Worm (Caenorhabditis elegans) whole organism, L4 larva: ENCODE results near the gene repo-1.

ENCODE experiments used
- D1046.2 ChIP-seq: fragments of 200-800 bp; sonication (Bioruptor generic); IDR thresholded peaks from 2 replicates; pipeline ENCODE4 v1.3.6; 2022; ENCODE audit warnings: missing genetic modification characterization, missing compliant biosample characterization
- T20F7.1 ChIP-seq: fragments of 200-800 bp; sonication (Bioruptor generic); optimal IDR thresholded peaks from 2 replicates; lab custom pipeline; 2018; ENCODE audit warnings: mild to moderate bottlenecking, missing genetic modification characterization, missing compliant biosample characterization
- Y48G9A.11 ChIP-seq: fragments of 200-800 bp; sonication (Bioruptor generic); IDR thresholded peaks from 2 replicates; pipeline ENCODE4 v1.3.6; 2022; ENCODE audit warnings: missing genetic modification reagents, missing genetic modification characterization, missing compliant biosample characterization
- Y5F2A.4 ChIP-seq: fragments of 200-800 bp; sonication (Bioruptor generic); optimal IDR thresholded peaks from 2 replicates; lab custom pipeline; 2018; ENCODE audit warnings: mild to moderate bottlenecking, missing genetic modification characterization, missing compliant biosample characterization
- Y75B8A.6 ChIP-seq: fragments of 200-800 bp; sonication (Bioruptor generic); IDR thresholded peaks from 2 replicates; pipeline ENCODE4 v1.3.6; 2022; ENCODE audit warnings: missing genetic modification reagents, missing genetic modification characterization, missing compliant biosample characterization
- ZK337.2 ChIP-seq: fragments of 200-800 bp; sonication (Bioruptor generic); IDR thresholded peaks from 2 replicates; pipeline ENCODE4 v1.3.6; 2022; ENCODE audit warnings: missing genetic modification reagents, missing genetic modification characterization, missing compliant biosample characterization
- aha-1 ChIP-seq: fragments of 150-350 bp; peaks from one replicate; lab custom pipeline; 2014; ENCODE audit warnings: missing biosample characterization, missing genetic modification characterization
- ama-1 ChIP-seq: fragments of 150-350 bp; optimal IDR thresholded peaks from 2 replicates; lab custom pipeline; 2014; ENCODE audit warnings: inconsistent platforms, mixed read lengths
- ctbp-1 ChIP-seq: fragments of 200-800 bp; sonication (Bioruptor generic); IDR thresholded peaks from 2 replicates; pipeline ENCODE4 v1.3.6; 2022; ENCODE audit warnings: missing genetic modification reagents, missing genetic modification characterization, missing compliant biosample characterization
- daf-19 ChIP-seq: fragments of 200-800 bp; sonication (Bioruptor generic); conservative IDR thresholded peaks from 2 replicates; pipeline ENCODE4 v1.3.6; 2022; ENCODE audit warnings: missing genetic modification characterization, missing compliant biosample characterization
- daf-8 ChIP-seq: fragments of 200-800 bp; sonication (Bioruptor generic); IDR thresholded peaks from 2 replicates; pipeline ENCODE4 v1.3.6; 2022; ENCODE audit warnings: missing genetic modification characterization, missing compliant biosample characterization
- dmd-8 ChIP-seq: fragments of 200-800 bp; sonication (Bioruptor generic); IDR thresholded peaks from 2 replicates; pipeline ENCODE4 v1.3.6; 2022; ENCODE audit warnings: missing genetic modification characterization, missing compliant biosample characterization
- dve-1 ChIP-seq: sonication (generic microtip); optimal IDR thresholded peaks from 2 replicates; lab custom pipeline; 2017; ENCODE audit warnings: antibody characterized with exemption, mild to moderate bottlenecking, missing genetic modification characterization, missing compliant biosample characterization; ENCODE audit not compliant: insufficient read depth
- egl-27 ChIP-seq: sonication (generic microtip); optimal IDR thresholded peaks from 3 replicates; lab custom pipeline; 2017; ENCODE audit warnings: missing biosample characterization, missing genetic modification reagents, missing genetic modification characterization
- egl-43 ChIP-seq: fragments of 200-800 bp; sonication (Bioruptor generic); IDR thresholded peaks from 2 replicates; pipeline ENCODE4 v1.3.6; 2022; ENCODE audit warnings: missing genetic modification reagents, missing genetic modification characterization, missing compliant biosample characterization
- fkh-10 ChIP-seq: fragments of 150-350 bp; optimal IDR thresholded peaks from 2 replicates; lab custom pipeline; 2014; ENCODE audit warnings: missing biosample characterization, missing genetic modification reagents, missing genetic modification characterization
- fos-1 ChIP-seq: fragments of 150-350 bp; optimal IDR thresholded peaks from 2 replicates; lab custom pipeline; 2014; ENCODE audit warnings: missing biosample characterization, missing genetic modification characterization
- gei-8 ChIP-seq: fragments of 200-800 bp; sonication (Bioruptor generic); optimal IDR thresholded peaks from 2 replicates; lab custom pipeline; 2018; ENCODE audit warnings: mild to moderate bottlenecking, missing genetic modification characterization, missing compliant biosample characterization
- hlh-30 ChIP-seq: sonication (generic microtip); optimal IDR thresholded peaks from 2 replicates; lab custom pipeline; 2017; ENCODE audit warnings: antibody characterized with exemption, mild to moderate bottlenecking, missing genetic modification characterization, missing compliant biosample characterization; ENCODE audit not compliant: insufficient read depth
- jun-1 ChIP-seq: fragments of 150-350 bp; optimal IDR thresholded peaks from 2 replicates; lab custom pipeline; 2014; ENCODE audit warnings: missing biosample characterization, missing genetic modification reagents, missing genetic modification characterization
- lin-13 ChIP-seq: fragments of 150-350 bp; optimal IDR thresholded peaks from 2 replicates; lab custom pipeline; 2014; ENCODE audit warnings: missing biosample characterization, missing genetic modification reagents, missing genetic modification characterization
- lin-15B ChIP-seq: fragments of 150-350 bp; sonication (generic microtip); optimal IDR thresholded peaks from 3 replicates; lab custom pipeline; 2014; ENCODE audit warnings: missing biosample characterization, missing genetic modification characterization
- lin-38 ChIP-seq: fragments of 200-800 bp; sonication (Bioruptor generic); IDR thresholded peaks from 2 replicates; pipeline ENCODE4 v1.3.6; 2022; ENCODE audit warnings: missing genetic modification reagents, missing genetic modification characterization, missing compliant biosample characterization
- madf-5 ChIP-seq, 2 experiments: fragments of 200-800 bp; sonication (Bioruptor generic); IDR thresholded peaks; 2 replicates each; pipeline ENCODE4 v1.3.6; 2022; ENCODE audit warnings: missing compliant biosample characterization in 2 of 2, missing genetic modification characterization in 2 of 2
- madf-9 ChIP-seq: fragments of 200-800 bp; sonication (Bioruptor generic); conservative IDR thresholded peaks from 2 replicates; pipeline ENCODE4 v1.3.6; 2022; ENCODE audit warnings: missing genetic modification reagents, missing genetic modification characterization, missing compliant biosample characterization
- mxl-2 ChIP-seq: fragments of 200-800 bp; sonication (Bioruptor generic); conservative IDR thresholded peaks from 2 replicates; pipeline ENCODE4 v1.3.6; 2022; ENCODE audit warnings: missing genetic modification reagents, missing genetic modification characterization, missing compliant biosample characterization
- nhr-10 ChIP-seq: fragments of 150-350 bp; optimal IDR thresholded peaks from 2 replicates; lab custom pipeline; 2014; ENCODE audit warnings: missing biosample characterization, missing genetic modification characterization
- nhr-102 ChIP-seq: sonication (generic microtip); optimal IDR thresholded peaks from 2 replicates; lab custom pipeline; 2016; ENCODE audit warnings: mild to moderate bottlenecking, missing genetic modification characterization, moderate library complexity, missing compliant biosample characterization
- nhr-111 ChIP-seq: fragments of 200-800 bp; sonication (Bioruptor generic); optimal IDR thresholded peaks from 2 replicates; lab custom pipeline; 2018; ENCODE audit warnings: mild to moderate bottlenecking, missing genetic modification characterization, missing compliant biosample characterization
- nhr-25 ChIP-seq: sonication (generic microtip); optimal IDR thresholded peaks from 2 replicates; lab custom pipeline; 2017; ENCODE audit warnings: missing genetic modification characterization, mild to moderate bottlenecking, missing compliant biosample characterization, antibody characterized with exemption, moderate library complexity, borderline replicate concordance; ENCODE audit not compliant: insufficient read depth
- nhr-28 ChIP-seq: fragments of 150-350 bp; optimal IDR thresholded peaks from 2 replicates; lab custom pipeline; 2014; ENCODE audit warnings: missing biosample characterization, missing genetic modification characterization
- nhr-76 ChIP-seq: fragments of 150-350 bp; optimal IDR thresholded peaks from 2 replicates; lab custom pipeline; 2014; ENCODE audit warnings: missing biosample characterization, missing genetic modification characterization
- pha-4 ChIP-seq, 2 experiments: fragments of 150-350 bp in 1 of 2; fragments of 200-800 bp in 1 of 2; sonication (Bioruptor generic) in 1 of 2; IDR thresholded peaks in 1 of 2; optimal IDR thresholded peaks in 1 of 2; 2 replicates each; pipeline versions ENCODE4 v1.3.6 to Lab custom; 2014 to 2022; ENCODE audit warnings: missing genetic modification characterization in 2 of 2, missing genetic modification reagents in 2 of 2, missing biosample characterization in 1 of 2, missing compliant biosample characterization in 1 of 2
- pqm-1 ChIP-seq: sonication (generic microtip); optimal IDR thresholded peaks from 2 replicates; lab custom pipeline; 2017; ENCODE audit warnings: missing biosample characterization, missing genetic modification characterization
- saeg-2 ChIP-seq: fragments of 200-800 bp; sonication (Bioruptor generic); IDR thresholded peaks from 2 replicates; pipeline ENCODE4 v1.3.6; 2022; ENCODE audit warnings: missing genetic modification reagents, missing genetic modification characterization, missing compliant biosample characterization
- sdz-12 ChIP-seq: fragments of 200-800 bp; sonication (Bioruptor generic); optimal IDR thresholded peaks from 2 replicates; lab custom pipeline; 2018; ENCODE audit warnings: mild to moderate bottlenecking, missing genetic modification characterization, missing compliant biosample characterization
- set-16 ChIP-seq: fragments of 200-800 bp; sonication (Bioruptor generic); IDR thresholded peaks from 2 replicates; pipeline ENCODE4 v1.3.6; 2022; ENCODE audit warnings: missing genetic modification reagents, missing genetic modification characterization, missing compliant biosample characterization
- snpc-4 ChIP-seq: fragments of 150-350 bp; optimal IDR thresholded peaks from 2 replicates; lab custom pipeline; 2014; ENCODE audit warnings: missing biosample characterization, missing genetic modification characterization
- tag-97 ChIP-seq: fragments of 200-800 bp; sonication (Bioruptor generic); IDR thresholded peaks from 2 replicates; pipeline ENCODE4 v1.3.6; 2022; ENCODE audit warnings: missing genetic modification characterization, missing compliant biosample characterization
- unc-130 ChIP-seq: sonication (generic microtip); optimal IDR thresholded peaks from 2 replicates; lab custom pipeline; 2016; ENCODE audit warnings: missing genetic modification reagents, missing genetic modification characterization, missing compliant biosample characterization
- unc-39 ChIP-seq: sonication (generic microtip); optimal IDR thresholded peaks from 2 replicates; lab custom pipeline; 2017; ENCODE audit warnings: missing biosample characterization, missing genetic modification characterization
- vab-7 ChIP-seq: fragments of 200-800 bp; sonication (Bioruptor generic); IDR thresholded peaks from 2 replicates; pipeline ENCODE4 v1.3.6; 2022; ENCODE audit warnings: missing genetic modification reagents, missing genetic modification characterization, missing compliant biosample characterization
- zag-1 ChIP-seq: fragments of 150-350 bp; optimal IDR thresholded peaks from 2 replicates; lab custom pipeline; 2014; ENCODE audit warnings: missing biosample characterization, missing genetic modification characterization
- zfp-2 ChIP-seq: sonication (generic microtip); optimal IDR thresholded peaks from 2 replicates; lab custom pipeline; 2016; ENCODE audit warnings: mild to moderate bottlenecking, missing genetic modification characterization, missing compliant biosample characterization
- ztf-7 ChIP-seq: fragments of 150-350 bp; optimal IDR thresholded peaks from 2 replicates; lab custom pipeline; 2014; ENCODE audit warnings: missing biosample characterization, missing genetic modification characterization

repo-1 gene

DNA sequence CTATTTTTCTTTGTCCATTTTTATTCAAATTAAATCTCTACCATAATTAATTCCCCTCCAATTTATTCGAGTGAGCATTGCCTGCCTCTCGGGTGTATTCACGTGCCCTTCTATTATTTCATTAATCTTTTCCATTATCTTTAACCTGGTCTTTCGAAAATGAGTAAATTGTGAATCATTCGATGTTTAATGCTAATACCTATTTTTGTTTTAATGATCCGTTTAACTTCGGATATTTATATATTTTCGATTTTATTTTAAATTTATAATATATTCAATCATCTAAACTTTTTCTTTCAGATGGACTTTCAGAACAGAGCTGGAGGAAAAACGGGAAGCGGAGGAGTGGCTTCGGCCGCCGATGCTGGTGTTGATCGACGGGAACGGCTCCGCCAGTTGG is at the start of gene repo-1:
Gene repo-1, plus strand, starts transcription at position 301 of the 400 bp plus-strand sequence.
- TF ChIP-seq aha-1 (tag; lab: Kevin White, UChicago) (peak; percentile 71), dmd-8 (GFP tag; lab: Robert Waterston, UW) (no peak), pha-4 (GFP tag; IDR thresholded peaks at IDR 0.05; lab: Robert Waterston, UW) (0 out of 2 replicates have a peak, but pooled peaks have one; percentile 11), pha-4 (tag; optimal IDR thresholded peaks at IDR 0.05; lab: Kevin White, UChicago) (no peak)

ce11 chrIV:12034776-12035175 is 49.5 kb upstream of the repo-1 start:
- TF ChIP-seq D1046.2 (GFP tag; lab: Robert Waterston, UW) (no peak), nhr-10 (tag; lab: Kevin White, UChicago) (no peak), set-16 (GFP tag; lab: Robert Waterston, UW) (peak; percentile 15), nhr-111 (GFP tag; lab: Kevin White, UChicago) (no peak), madf-5 (GFP tag; IDR thresholded peaks at IDR 0.05; lab: Robert Waterston, UW) (no peak), T20F7.1 (no peak), Y75B8A.6 (GFP tag; lab: Robert Waterston, UW) (no peak), ama-1 (no peak), ZK337.2 (GFP tag; lab: Robert Waterston, UW) (no peak), mxl-2 (no peak), Y48G9A.11 (GFP tag; lab: Robert Waterston, UW) (no peak), hlh-30 (tag; lab: Kevin White, UChicago) (no peak), zag-1 (no peak), fkh-10 (GFP tag; lab: Kevin White, UChicago) (no peak), nhr-28 (tag; lab: Kevin White, UChicago) (no peak), nhr-102 (tag; lab: Kevin White, UChicago) (no peak), aha-1 (tag; lab: Kevin White, UChicago) (peak; percentile 62), daf-19 (GFP tag; lab: Robert Waterston, UW) (no peak), zfp-2 (tag; lab: Kevin White, UChicago) (no peak), egl-43 (peak; percentile 34; the same call in 1 of the 2 replicates)
- TF ChIP-seq, all 104 proteins: peak for 3

- TF ChIP-seq Y5F2A.4 (GFP tag; lab: Kevin White, UChicago) = peak; percentile 39
- TF ChIP-seq ctbp-1 (GFP tag; lab: Robert Waterston, UW) = no peak
- TF ChIP-seq nhr-102 (tag; lab: Kevin White, UChicago) = peak; percentile 0
- peak; percentile 94 for TF ChIP-seq aha-1 (tag; lab: Kevin White, UChicago)
Observed at ce11 chrIV:12035422-12035821, 48.9 kb upstream of the repo-1 start.

- TF ChIP-seq aha-1 (tag; lab: Kevin White, UChicago) = no peak
- TF ChIP-seq ama-1 = no peak
- TF ChIP-seq jun-1 (tag; lab: Kevin White, UChicago) = no peak
- TF ChIP-seq sdz-12 (GFP tag; lab: Kevin White, UChicago) = no peak
- TF ChIP-seq vab-7 (GFP tag; lab: Robert Waterston, UW) = no peak
- no peak for TF ChIP-seq egl-43
- TF ChIP-seq nhr-25 (tag; lab: Kevin White, UChicago) = no peak
- no peak for TF ChIP-seq daf-8
- TF ChIP-seq madf-9 (GFP tag; lab: Robert Waterston, UW) = no peak
- TF ChIP-seq ztf-7 = peak; percentile 27
- TF ChIP-seq ZK337.2 (GFP tag; lab: Robert Waterston, UW) = no peak
- TF ChIP-seq lin-13 (GFP tag; lab: Kevin White, UChicago) = no peak
- 0 out of 4 replicates have a peak, but pooled peaks of 1 of the 2 experiments have one; percentile 12 for TF ChIP-seq madf-5 (GFP tag; IDR thresholded peaks at IDR 0.05; lab: Robert Waterston, UW)
- TF ChIP-seq nhr-76 (tag; lab: Kevin White, UChicago) = no peak
- TF ChIP-seq egl-27 = no peak
- no peak for TF ChIP-seq pqm-1 (tag; lab: Kevin White, UChicago)
- peak; percentile 26 for TF ChIP-seq dve-1 (tag; lab: Kevin White, UChicago)
- TF ChIP-seq zfp-2 (tag; lab: Kevin White, UChicago) = no peak
- TF ChIP-seq unc-39 (tag; lab: Kevin White, UChicago) = no peak
- TF ChIP-seq lin-38 = peak; percentile 32; the same call in 1 of the 2 replicates
- no peak for TF ChIP-seq gei-8 (GFP tag; lab: Kevin White, UChicago)
- TF ChIP-seq unc-130 (GFP tag; lab: Kevin White, UChicago) = no peak
- no peak for TF ChIP-seq tag-97
- no peak for TF ChIP-seq lin-15B (tag; lab: Kevin White, UChicago)
- TF ChIP-seq fos-1 (tag; lab: Kevin White, UChicago) = no peak
- TF ChIP-seq snpc-4 (tag; lab: Kevin White, UChicago) = no peak
- no peak for TF ChIP-seq saeg-2 (GFP tag; lab: Robert Waterston, UW)
- TF ChIP-seq Y5F2A.4 (GFP tag; lab: Kevin White, UChicago) = no peak
- TF ChIP-seq set-16 (GFP tag; lab: Robert Waterston, UW) = no peak
Observed at ce11 chrIV:12036924-12037323, 47.4 kb upstream of the repo-1 start.
